Worm (Caenorhabditis elegans) whole organism, mixed stage, embryonic: Measurements from ENCODE around the gene R10D12.6.

Source experiments
- flh-1 ChIP-seq: fragments of 200-800 bp; sonication (Bioruptor generic); optimal IDR thresholded peaks from 2 replicates; lab custom pipeline; 2018; ENCODE audit warnings: mild to moderate bottlenecking, missing genetic modification characterization, moderate library complexity, missing compliant biosample characterization
- nhr-237 ChIP-seq: fragments of 150-350 bp; optimal IDR thresholded peaks from 2 replicates; lab custom pipeline; 2014; ENCODE audit warnings: missing biosample characterization, missing genetic modification characterization
- nhr-76 ChIP-seq: sonication (generic microtip); optimal IDR thresholded peaks from 2 replicates; lab custom pipeline; 2017; ENCODE audit warnings: missing biosample characterization, missing genetic modification characterization
- unc-62 ChIP-seq: fragments of 150-350 bp; optimal IDR thresholded peaks from 2 replicates; lab custom pipeline; 2014; ENCODE audit warnings: missing biosample characterization, missing genetic modification reagents, missing genetic modification characterization
- ztf-11 ChIP-seq: fragments of 150-350 bp; optimal IDR thresholded peaks from 2 replicates; lab custom pipeline; 2014; ENCODE audit warnings: missing biosample characterization, missing genetic modification characterization

DNA sequence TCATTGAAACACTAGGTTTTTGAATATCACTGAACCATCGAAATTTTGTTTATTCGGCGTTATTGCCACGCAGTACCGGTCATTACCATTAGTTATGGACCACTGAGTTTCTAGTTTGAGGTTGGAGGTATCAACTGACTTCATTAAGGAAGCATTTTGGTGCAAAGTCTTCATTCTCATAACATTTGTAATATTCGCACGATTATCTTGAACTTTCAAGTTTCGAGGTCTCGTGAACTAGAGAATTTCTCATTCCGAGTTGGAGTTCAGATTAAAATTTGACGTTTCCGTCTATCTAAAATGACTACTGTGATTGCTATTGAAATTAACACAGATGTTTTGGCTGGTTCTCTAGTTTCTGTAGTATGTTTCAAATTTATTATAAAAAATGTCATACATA lies 28.4 kb upstream of the R10D12.6 start, which contains the start of gene srx-42:
- TF ChIP-seq ztf-11 (tag; lab: Kevin White, UChicago) (no peak), unc-62 (GFP tag; lab: Kevin White, UChicago) (no peak), flh-1 (GFP tag; lab: Kevin White, UChicago) (no peak), nhr-237 (tag; lab: Kevin White, UChicago) (no peak), nhr-76 (tag; lab: Kevin White, UChicago) (no peak)
